Worm (Caenorhabditis elegans): Measurements from ENCODE around the gene ahsa-1.

ce11 chrV:15056346-15056839 lies 28.8 kb downstream of the ahsa-1 start:
- TF ChIP-seq med-1 (GFP tag; optimal IDR thresholded peaks at IDR 0.05; ENCODE audit: insufficient read depth) (no peak), flt-1 (GFP tag; IDR thresholded peaks at IDR 0.05) (no peak), tab-1 (GFP tag; IDR thresholded peaks at IDR 0.05) (no peak), ref-1 (GFP tag; conservative IDR thresholded peaks at IDR 0.05) (no peak), cog-1 (tag; optimal IDR thresholded peaks at IDR 0.05) (no peak), klf-2 (GFP tag; conservative IDR thresholded peaks at IDR 0.05) (no peak), ztf-29 (GFP tag; IDR thresholded peaks at IDR 0.05) (no peak), T22C8.4 (GFP tag; IDR thresholded peaks at IDR 0.05) (no peak), ztf-23 (GFP tag; IDR thresholded peaks at IDR 0.05) (no peak)
